Fruit fly (Drosophila melanogaster) whole organism, embryonic: ENCODE data around the gene Ptth.

Source experiments
- Abd-B ChIP-seq: fragments of 200-800 bp; sonication (Bioruptor generic); optimal IDR thresholded peaks from 2 replicates; lab custom pipeline; 2018; ENCODE audit warnings: missing biosample characterization, mild to moderate bottlenecking, missing genetic modification characterization, moderate library complexity
- Bgb ChIP-seq: fragments of 200-800 bp; sonication (Bioruptor generic); IDR thresholded peaks from 2 replicates; pipeline ENCODE4 v1.3.6; 2022; ENCODE audit warnings: missing biosample characterization, missing genetic modification characterization; ENCODE audit not compliant: partially characterized antibody
- CG10366 ChIP-seq: fragments of 200-800 bp; sonication (Bioruptor generic); IDR thresholded peaks from 2 replicates; pipeline ENCODE4 v1.3.6; 2022; ENCODE audit warnings: missing biosample characterization, missing genetic modification characterization
- CG13287 ChIP-seq: fragments of 200-800 bp; sonication (Bioruptor generic); IDR thresholded peaks from 2 replicates; pipeline ENCODE4 v1.3.6; 2022; ENCODE audit warnings: missing biosample characterization, missing genetic modification characterization; ENCODE audit not compliant: partially characterized antibody
- CG14667 ChIP-seq: fragments of 200-800 bp; sonication (Bioruptor generic); IDR thresholded peaks from 2 replicates; pipeline ENCODE4 v1.3.6; 2022; ENCODE audit warnings: missing biosample characterization, missing genetic modification characterization
- CG14860 ChIP-seq: fragments of 200-800 bp; sonication (Bioruptor generic); IDR thresholded peaks from 3 replicates; pipeline ENCODE4 v1.3.6; 2022; ENCODE audit warnings: missing biosample characterization, missing genetic modification characterization; ENCODE audit not compliant: partially characterized antibody
- CG17186 ChIP-seq: fragments of 200-800 bp; sonication (Bioruptor generic); optimal IDR thresholded peaks from 3 replicates; lab custom pipeline; 2017; ENCODE audit warnings: missing biosample characterization, missing genetic modification reagents, missing genetic modification characterization
- CG17328 ChIP-seq: fragments of 200-800 bp; sonication (Bioruptor generic); IDR thresholded peaks from 2 replicates; pipeline ENCODE4 v1.3.6; 2022; ENCODE audit warnings: missing biosample characterization, missing genetic modification characterization
- CG1792 ChIP-seq: fragments of 200-800 bp; sonication (Bioruptor generic); optimal IDR thresholded peaks from 2 replicates; lab custom pipeline; 2016; ENCODE audit warnings: missing biosample characterization, missing genetic modification characterization
- CG18619 ChIP-seq: fragments of 200-800 bp; sonication (Bioruptor generic); optimal IDR thresholded peaks from 3 replicates; lab custom pipeline; 2017; ENCODE audit warnings: missing biosample characterization, mild to moderate bottlenecking, missing genetic modification characterization
- CG18764 ChIP-seq: fragments of 200-800 bp; sonication (Bioruptor generic); optimal IDR thresholded peaks from 3 replicates; lab custom pipeline; 2016; ENCODE audit warnings: missing biosample characterization, missing genetic modification characterization
- CG30403 ChIP-seq: fragments of 200-800 bp; sonication (Bioruptor generic); optimal IDR thresholded peaks from 3 replicates; lab custom pipeline; 2016; ENCODE audit warnings: missing biosample characterization, missing genetic modification characterization
- CG3065 ChIP-seq: fragments of 200-800 bp; sonication (Bioruptor generic); optimal IDR thresholded peaks from 2 replicates; lab custom pipeline; 2016; ENCODE audit warnings: missing biosample characterization, missing genetic modification characterization
- CG3163 ChIP-seq: fragments of 200-800 bp; sonication (Bioruptor generic); optimal IDR thresholded peaks from 3 replicates; lab custom pipeline; 2016; ENCODE audit warnings: missing biosample characterization, missing genetic modification characterization
- CG34422 ChIP-seq: fragments of 200-800 bp; sonication (Bioruptor generic); IDR thresholded peaks from 3 replicates; pipeline ENCODE4 v1.3.6; 2022; ENCODE audit warnings: missing biosample characterization, missing genetic modification characterization
- CG3995 ChIP-seq: fragments of 200-800 bp; sonication (Bioruptor generic); optimal IDR thresholded peaks from 3 replicates; lab custom pipeline; 2016; ENCODE audit warnings: missing biosample characterization, missing genetic modification characterization
- CG4328 ChIP-seq: fragments of 200-800 bp; sonication (Bioruptor generic); optimal IDR thresholded peaks from 3 replicates; lab custom pipeline; 2017; ENCODE audit warnings: missing biosample characterization, missing genetic modification reagents, missing genetic modification characterization
- CG4730 ChIP-seq: fragments of 200-800 bp; sonication (Bioruptor generic); IDR thresholded peaks from 2 replicates; pipeline ENCODE4 v1.3.6; 2022; ENCODE audit warnings: missing biosample characterization, missing genetic modification characterization
- CG5180 ChIP-seq: fragments of 200-800 bp; sonication (Bioruptor generic); optimal IDR thresholded peaks from 3 replicates; lab custom pipeline; 2017; ENCODE audit warnings: missing biosample characterization, missing genetic modification characterization, mild to moderate bottlenecking, moderate library complexity, missing genetic modification reagents
- CG6654 ChIP-seq: fragments of 200-800 bp; sonication (Bioruptor generic); optimal IDR thresholded peaks from 2 replicates; lab custom pipeline; 2017; ENCODE audit warnings: missing biosample characterization, mild to moderate bottlenecking, missing genetic modification characterization
- CG7372 ChIP-seq: fragments of 200-800 bp; sonication (Bioruptor generic); IDR thresholded peaks from 2 replicates; pipeline ENCODE4 v1.3.6; 2022; ENCODE audit warnings: missing biosample characterization, missing genetic modification characterization
- CG9609 ChIP-seq: fragments of 200-800 bp; sonication (Bioruptor generic); optimal IDR thresholded peaks from 3 replicates; lab custom pipeline; 2016; ENCODE audit warnings: missing biosample characterization, missing genetic modification characterization
- CG9727 ChIP-seq: fragments of 200-800 bp; sonication (Bioruptor generic); optimal IDR thresholded peaks from 3 replicates; lab custom pipeline; 2017; ENCODE audit warnings: missing biosample characterization, mild to moderate bottlenecking, missing genetic modification characterization
- CHES-1-like ChIP-seq: fragments of 200-800 bp; sonication (Bioruptor generic); optimal IDR thresholded peaks from 2 replicates; lab custom pipeline; 2016; ENCODE audit warnings: missing biosample characterization, missing genetic modification characterization
- Dref ChIP-seq: fragments of 200-800 bp; sonication (Bioruptor generic); IDR thresholded peaks from 2 replicates; pipeline ENCODE4 v1.3.6; 2022; ENCODE audit warnings: missing biosample characterization, missing genetic modification characterization
- Fer1 ChIP-seq: fragments of 200-800 bp; sonication (Bioruptor generic); optimal IDR thresholded peaks from 2 replicates; lab custom pipeline; 2017; ENCODE audit warnings: missing biosample characterization, mild to moderate bottlenecking, missing genetic modification characterization
- Fer2 ChIP-seq: fragments of 200-800 bp; sonication (Bioruptor generic); optimal IDR thresholded peaks from 2 replicates; lab custom pipeline; 2018; ENCODE audit warnings: missing biosample characterization, mild to moderate bottlenecking, missing genetic modification characterization, moderate library complexity
- HLH54F ChIP-seq: fragments of 200-800 bp; sonication (Bioruptor generic); optimal IDR thresholded peaks from 3 replicates; lab custom pipeline; 2016; ENCODE audit warnings: missing biosample characterization, missing genetic modification characterization
- Lhr ChIP-seq: fragments of 200-800 bp; sonication (Bioruptor generic); optimal IDR thresholded peaks from 3 replicates; lab custom pipeline; 2017; ENCODE audit warnings: mild to moderate bottlenecking, missing biosample characterization, missing genetic modification reagents, missing genetic modification characterization
- Pdp1 ChIP-seq, 2 experiments: fragments of 200-800 bp; sonication (Bioruptor generic); optimal IDR thresholded peaks; 3 replicates each; lab custom pipeline; 2016; ENCODE audit warnings: missing biosample characterization in 2 of 2, missing genetic modification characterization in 2 of 2, mild to moderate bottlenecking in 1 of 2, moderate library complexity in 1 of 2
- Spps ChIP-seq: fragments of 200-800 bp; sonication (Bioruptor generic); optimal IDR thresholded peaks from 2 replicates; lab custom pipeline; 2018; ENCODE audit warnings: missing biosample characterization, mild to moderate bottlenecking, missing genetic modification characterization
- ac ChIP-seq: fragments of 200-800 bp; sonication (Bioruptor generic); optimal IDR thresholded peaks from 3 replicates; lab custom pipeline; 2017; ENCODE audit warnings: missing biosample characterization, mild to moderate bottlenecking, missing genetic modification characterization
- ara ChIP-seq: fragments of 200-800 bp; sonication (Bioruptor generic); IDR thresholded peaks from 2 replicates; pipeline ENCODE4 v1.3.6; 2022; ENCODE audit warnings: missing biosample characterization, missing genetic modification characterization
- caup ChIP-seq: fragments of 200-800 bp; sonication (Bioruptor generic); optimal IDR thresholded peaks from 3 replicates; lab custom pipeline; 2017; ENCODE audit warnings: missing biosample characterization, mild to moderate bottlenecking, missing genetic modification characterization, moderate library complexity; ENCODE audit not compliant: severe bottlenecking
- ci ChIP-seq: fragments of 200-800 bp; sonication (Bioruptor generic); IDR thresholded peaks from 3 replicates; pipeline ENCODE4 v1.3.6; 2022; ENCODE audit warnings: missing biosample characterization, missing genetic modification characterization
- disco-r ChIP-seq: fragments of 200-800 bp; sonication (Bioruptor generic); optimal IDR thresholded peaks from 2 replicates; lab custom pipeline; 2016; ENCODE audit warnings: missing biosample characterization, missing genetic modification characterization
- dpn ChIP-seq, 2 experiments: fragments of 200-800 bp; sonication (Bioruptor generic); optimal IDR thresholded peaks; 3 replicates each; lab custom pipeline; 2016; ENCODE audit warnings: missing biosample characterization in 2 of 2, missing genetic modification characterization in 2 of 2
- dysf ChIP-seq: fragments of 200-800 bp; sonication (Bioruptor generic); IDR thresholded peaks from 3 replicates; pipeline ENCODE4 v1.3.6; 2022; ENCODE audit warnings: missing biosample characterization, missing genetic modification characterization
- fd96Cb ChIP-seq: fragments of 200-800 bp; sonication (Bioruptor generic); optimal IDR thresholded peaks from 2 replicates; lab custom pipeline; 2018; ENCODE audit warnings: missing biosample characterization, mild to moderate bottlenecking, missing genetic modification characterization, moderate library complexity
- klu ChIP-seq: fragments of 200-800 bp; sonication (Bioruptor generic); IDR thresholded peaks from 2 replicates; pipeline ENCODE4 v1.3.6; 2022; ENCODE audit warnings: missing biosample characterization, missing genetic modification characterization
- lab ChIP-seq: fragments of 200-800 bp; sonication (Bioruptor generic); optimal IDR thresholded peaks from 3 replicates; lab custom pipeline; 2017; ENCODE audit warnings: missing biosample characterization, missing genetic modification characterization, mild to moderate bottlenecking, moderate library complexity, missing genetic modification reagents
- lmd ChIP-seq: fragments of 200-800 bp; sonication (Bioruptor generic); IDR thresholded peaks from 2 replicates; pipeline ENCODE4 v1.3.6; 2022; ENCODE audit warnings: missing biosample characterization, missing genetic modification characterization
- nerfin-2 ChIP-seq: fragments of 200-800 bp; sonication (Bioruptor generic); IDR thresholded peaks from 2 replicates; pipeline ENCODE4 v1.3.6; 2022; ENCODE audit warnings: missing biosample characterization, missing genetic modification characterization; ENCODE audit not compliant: partially characterized antibody
- nmo ChIP-seq: fragments of 200-800 bp; sonication (Bioruptor generic); optimal IDR thresholded peaks from 2 replicates; lab custom pipeline; 2018; ENCODE audit warnings: missing biosample characterization, mild to moderate bottlenecking, missing genetic modification characterization, moderate library complexity
- oc ChIP-seq: fragments of 200-800 bp; sonication (Bioruptor generic); optimal IDR thresholded peaks from 2 replicates; lab custom pipeline; 2018; ENCODE audit warnings: missing biosample characterization, mild to moderate bottlenecking, missing genetic modification characterization, moderate library complexity
- odd ChIP-seq: fragments of 200-800 bp; sonication (Bioruptor generic); optimal IDR thresholded peaks from 2 replicates; lab custom pipeline; 2017; ENCODE audit warnings: missing biosample characterization, mild to moderate bottlenecking, missing genetic modification characterization
- org-1 ChIP-seq: fragments of 200-800 bp; sonication (Bioruptor generic); optimal IDR thresholded peaks from 2 replicates; lab custom pipeline; 2017; ENCODE audit warnings: missing biosample characterization, missing genetic modification characterization
- stc ChIP-seq: fragments of 200-800 bp; sonication (Bioruptor generic); IDR thresholded peaks from 2 replicates; pipeline ENCODE4 v1.3.6; 2022; ENCODE audit warnings: missing biosample characterization, missing genetic modification characterization
- toy ChIP-seq: fragments of 200-800 bp; sonication (Bioruptor generic); IDR thresholded peaks from 2 replicates; pipeline ENCODE4 v1.3.6; 2022; ENCODE audit warnings: missing biosample characterization, missing genetic modification characterization
- vvl ChIP-seq: fragments of 200-800 bp; sonication (Bioruptor generic); IDR thresholded peaks from 2 replicates; pipeline ENCODE4 v1.3.6; 2022; ENCODE audit warnings: missing biosample characterization, missing genetic modification characterization

Ptth gene

DNA sequence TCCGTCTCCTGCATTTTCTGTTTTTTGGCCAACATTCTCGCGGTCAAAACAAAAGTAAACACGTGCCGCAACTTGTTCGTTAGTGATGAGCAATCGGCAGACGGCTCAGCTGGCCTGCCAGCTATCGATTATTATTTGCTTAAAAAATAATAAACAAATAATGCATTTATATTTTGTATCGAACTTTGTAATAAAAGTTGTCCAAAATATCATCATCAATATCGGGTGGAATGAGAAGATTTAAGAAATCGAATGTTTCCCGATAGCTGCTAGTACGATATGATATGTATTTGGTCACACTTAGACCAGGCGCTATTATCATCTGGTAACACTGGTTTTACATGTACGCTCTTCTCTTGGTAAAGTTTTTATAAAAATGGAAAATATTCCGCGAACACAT lies 8.7 kb downstream of the Ptth start, which contains the start of the genes Nle and Sf3b1 (continued):
- no peak for TF ChIP-seq CG14667 (GFP tag; lab: Robert Waterston, UW)
- 0 out of 2 replicates have a peak, but pooled peaks have one; percentile 2 for TF ChIP-seq CG17328
- no peak for TF ChIP-seq ac (GFP tag; lab: Kevin White, UChicago)
- no peak for TF ChIP-seq disco-r
- TF ChIP-seq CG3065 (GFP tag; lab: Kevin White, UChicago): no peak
- peak; percentile 52 for TF ChIP-seq CG4328 (GFP tag; lab: Kevin White, UChicago)
- TF ChIP-seq org-1: no peak
- peak; percentile 38 to 64 for TF ChIP-seq dpn (GFP tag; optimal IDR thresholded peaks at IDR 0.05; lab: Kevin White, UChicago)
- peak; percentile 80 for TF ChIP-seq CHES-1-like
- peak in 1 of 2 experiments; percentile 48 for TF ChIP-seq Pdp1 (GFP tag; optimal IDR thresholded peaks at IDR 0.05; lab: Kevin White, UChicago)
- TF ChIP-seq CG4730 (GFP tag; lab: Robert Waterston, UW): no peak
- TF ChIP-seq odd (GFP tag; lab: Kevin White, UChicago): no peak
- TF ChIP-seq caup: no peak
- peak; percentile 18; the same call in 1 of the 3 replicates for TF ChIP-seq dysf
- peak; percentile 80 for TF ChIP-seq nerfin-2 (GFP tag; lab: Robert Waterston, UW)
- no peak for TF ChIP-seq stc
- TF ChIP-seq Fer2 (tag; lab: Kevin White, UChicago): peak; percentile 53
- peak; percentile 99 for TF ChIP-seq CG5180 (GFP tag; lab: Kevin White, UChicago)
- TF ChIP-seq CG18619: no peak
- no peak for TF ChIP-seq lab (GFP tag; lab: Kevin White, UChicago)
- TF ChIP-seq CG1792 (GFP tag; lab: Kevin White, UChicago): no peak
- peak; percentile 17 for TF ChIP-seq CG9609 (GFP tag; lab: Kevin White, UChicago)
- peak; percentile 46 for TF ChIP-seq Fer1 (GFP tag; lab: Kevin White, UChicago)
- TF ChIP-seq CG34422: peak; percentile 67
- no peak for TF ChIP-seq CG18764 (GFP tag; lab: Kevin White, UChicago)
- peak; percentile 71 for TF ChIP-seq nmo
- TF ChIP-seq Lhr: peak; percentile 31
- 0 out of 3 replicates have a peak, but pooled peaks have one; percentile 28 for TF ChIP-seq ci
- no peak for TF ChIP-seq CG6654 (GFP tag; lab: Kevin White, UChicago)
- TF ChIP-seq CG7372 (GFP tag; lab: Robert Waterston, UW): 0 out of 2 replicates have a peak, but pooled peaks have one; percentile 44
- no peak for TF ChIP-seq oc (tag; lab: Kevin White, UChicago)
- peak; percentile 89 for TF ChIP-seq Bgb (GFP tag; lab: Robert Waterston, UW)
- TF ChIP-seq CG17186 (GFP tag; lab: Kevin White, UChicago): peak; percentile 54
- peak; percentile 93 for TF ChIP-seq CG14860 (GFP tag; lab: Robert Waterston, UW)
- peak; percentile 72 for TF ChIP-seq CG30403 (GFP tag; lab: Kevin White, UChicago)
- no peak for TF ChIP-seq CG3163 (GFP tag; lab: Kevin White, UChicago)
- TF ChIP-seq fd96Cb: no peak
- TF ChIP-seq CG10366 (GFP tag; lab: Robert Waterston, UW): peak; percentile 8; the same call in 1 of the 2 replicates
- TF ChIP-seq Dref: peak; percentile 67
- no peak for TF ChIP-seq toy (GFP tag; lab: Robert Waterston, UW)
- TF ChIP-seq vvl (GFP tag; lab: Robert Waterston, UW): no peak
- no peak for TF ChIP-seq ara (GFP tag; lab: Robert Waterston, UW)
- TF ChIP-seq Abd-B (GFP tag; lab: Kevin White, UChicago): no peak
- TF ChIP-seq Spps (tag; lab: Kevin White, UChicago): peak; percentile 31
- TF ChIP-seq klu (GFP tag; lab: Robert Waterston, UW): peak; percentile 15; the same call in 1 of the 2 replicates
- TF ChIP-seq CG3995: no peak
- peak; percentile 6; the same call in 1 of the 2 replicates for TF ChIP-seq lmd
- peak; percentile 54 for TF ChIP-seq HLH54F (GFP tag; lab: Kevin White, UChicago)
- TF ChIP-seq CG13287 (GFP tag; lab: Robert Waterston, UW): peak; percentile 99
- TF ChIP-seq CG9727 (GFP tag; lab: Kevin White, UChicago): peak; percentile 18
